Worm (Caenorhabditis elegans): Measurements from ENCODE around the gene R151.1.

R151.1 gene

ce11 chrIII:7203130-7203775 is 13.1 kb upstream of the R151.1 start:
- TF ChIP-seq lin-13 (tag; optimal IDR thresholded peaks at IDR 0.05) (no peak), zip-8 (tag; optimal IDR thresholded peaks at IDR 0.05) (no peak), ces-1 (GFP tag; optimal IDR thresholded peaks at IDR 0.05) (no peak), ztf-11 (tag; optimal IDR thresholded peaks at IDR 0.05) (no peak), nhr-12 (tag; optimal IDR thresholded peaks at IDR 0.05) (no peak), elt-3 (tag; optimal IDR thresholded peaks at IDR 0.05) (no peak), blmp-1 (tag; optimal IDR thresholded peaks at IDR 0.05) (no peak), lin-32 (GFP tag; optimal IDR thresholded peaks at IDR 0.05) (no peak), ham-2 (GFP tag; optimal IDR thresholded peaks at IDR 0.05) (no peak), mls-2 (tag; optimal IDR thresholded peaks at IDR 0.05) (no peak), tbx-8 (GFP tag; optimal IDR thresholded peaks at IDR 0.05) (no peak), bed-3 (GFP tag; optimal IDR thresholded peaks at IDR 0.05) (no peak), ceh-43 (GFP tag; optimal IDR thresholded peaks at IDR 0.05) (no peak), flh-1 (GFP tag; optimal IDR thresholded peaks at IDR 0.05) (no peak), unc-62 (GFP tag; optimal IDR thresholded peaks at IDR 0.05) (no peak), unc-39 (tag; optimal IDR thresholded peaks at IDR 0.05) (no peak), hlh-1 (tag; optimal IDR thresholded peaks at IDR 0.05) (no peak), elt-1 (tag; optimal IDR thresholded peaks at IDR 0.05; ENCODE audit: borderline replicate concordance, insufficient read depth) (no peak), sem-2 (GFP tag; optimal IDR thresholded peaks at IDR 0.05) (no peak)

DNA sequence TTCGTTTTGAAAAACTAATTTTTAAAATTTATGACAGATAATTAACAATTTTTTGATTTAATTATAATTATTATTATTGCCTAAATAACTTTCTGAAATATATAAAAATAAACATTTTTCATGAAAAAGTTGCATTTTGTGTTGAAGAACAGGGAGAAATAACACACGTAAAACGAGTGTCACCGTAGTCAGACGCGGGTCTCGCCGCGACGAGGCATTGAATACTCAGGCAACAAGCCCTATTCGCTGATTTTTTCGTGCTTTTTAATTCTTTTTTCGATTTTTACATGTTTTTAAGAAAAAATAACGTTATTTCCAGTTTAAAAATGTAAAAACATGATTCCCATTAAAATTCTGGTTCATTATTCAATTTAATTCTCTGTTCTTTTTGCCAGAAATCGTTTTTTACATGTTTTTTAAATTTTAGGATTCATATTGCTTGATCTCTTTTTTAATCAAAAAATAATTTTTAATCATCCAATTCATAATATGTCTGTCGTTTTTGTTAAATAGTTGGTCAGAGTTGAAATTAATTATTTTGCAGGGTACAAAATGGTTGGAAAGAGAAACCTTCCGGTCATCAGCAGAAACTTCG is 8.3 kb upstream of the R151.1 start, which contains the start of gene rpl-6:
TSS of gene rpl-6 (plus strand) at position 545 of the 595 bp plus-strand sequence.
- TF ChIP-seq ces-1 (GFP tag; optimal IDR thresholded peaks at IDR 0.05): peak; percentile 64
- peak; percentile 89 for TF ChIP-seq pha-4 (tag; optimal IDR thresholded peaks at IDR 0.05)
- peak; percentile 67 for TF ChIP-seq unc-120 (tag; optimal IDR thresholded peaks at IDR 0.05; ENCODE audit: poor library complexity, severe bottlenecking)
- TF ChIP-seq flh-1 (GFP tag; optimal IDR thresholded peaks at IDR 0.05): no peak
- TF ChIP-seq elt-3 (tag; optimal IDR thresholded peaks at IDR 0.05): no peak
- TF ChIP-seq hlh-1 (tag; optimal IDR thresholded peaks at IDR 0.05): peak; percentile 50
- TF ChIP-seq lin-13 (tag; optimal IDR thresholded peaks at IDR 0.05): peak; percentile 86
- TF ChIP-seq sptf-1 (tag; optimal IDR thresholded peaks at IDR 0.05): peak; percentile 55
- peak; percentile 75 for TF ChIP-seq ceh-39 (tag; optimal IDR thresholded peaks at IDR 0.05)
- peak; percentile 1 for TF ChIP-seq unc-62 (GFP tag; optimal IDR thresholded peaks at IDR 0.05)
- TF ChIP-seq ham-2 (GFP tag; optimal IDR thresholded peaks at IDR 0.05): peak; percentile 52
- TF ChIP-seq nhr-237 (tag; optimal IDR thresholded peaks at IDR 0.05): peak; percentile 89
- TF ChIP-seq drap-1 (GFP tag; optimal IDR thresholded peaks at IDR 0.05): no peak
- TF ChIP-seq mep-1 (tag; optimal IDR thresholded peaks at IDR 0.05): peak; percentile 99
- peak; percentile 99 for TF ChIP-seq lsy-2 (tag; optimal IDR thresholded peaks at IDR 0.05)
- no peak for TF ChIP-seq ztf-11 (tag; optimal IDR thresholded peaks at IDR 0.05)
- no peak for TF ChIP-seq M03D4.4 (tag; optimal IDR thresholded peaks at IDR 0.05)

DNA sequence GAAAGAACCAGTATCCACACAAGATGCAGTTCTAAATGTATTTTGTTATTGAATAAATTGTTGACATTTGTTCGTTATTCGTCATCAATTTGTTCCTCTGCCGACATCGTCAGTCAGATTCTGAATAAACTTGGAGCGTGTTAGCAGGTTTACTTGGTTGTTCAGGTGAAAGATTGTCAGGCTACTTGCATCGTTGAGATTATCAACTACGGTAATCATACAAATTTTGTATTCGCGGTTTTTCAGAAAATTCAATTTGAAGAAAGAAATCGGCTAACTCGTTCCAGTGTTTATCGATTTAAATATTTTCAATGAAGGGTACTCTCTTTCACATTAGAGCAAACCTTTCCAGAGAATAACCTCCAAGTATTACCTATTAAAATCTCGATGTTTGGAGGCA is 6.6 kb upstream of the R151.1 start, which contains the start of gene R151.2:
TSS of gene R151.2 (plus strand) at position 247 of the 400 bp plus-strand sequence.
- TF ChIP-seq drap-1 (GFP tag; optimal IDR thresholded peaks at IDR 0.05) (no peak), zip-8 (tag; optimal IDR thresholded peaks at IDR 0.05) (no peak), ceh-39 (tag; optimal IDR thresholded peaks at IDR 0.05) (no peak), mab-5 (tag; optimal IDR thresholded peaks at IDR 0.05) (no peak), tbx-8 (GFP tag; optimal IDR thresholded peaks at IDR 0.05) (no peak), elt-3 (tag; optimal IDR thresholded peaks at IDR 0.05) (no peak), mep-1 (tag; optimal IDR thresholded peaks at IDR 0.05) (no peak), lin-13 (tag; optimal IDR thresholded peaks at IDR 0.05) (no peak)

ce11 chrIII:7210486-7210885 is 5.8 kb upstream of the R151.1 start:
- TF ChIP-seq ceh-39 (tag; optimal IDR thresholded peaks at IDR 0.05) (no peak), ztf-11 (tag; optimal IDR thresholded peaks at IDR 0.05) (no peak), lsy-2 (tag; optimal IDR thresholded peaks at IDR 0.05) (no peak), nhr-12 (tag; optimal IDR thresholded peaks at IDR 0.05) (no peak), snpc-4 (tag; optimal IDR thresholded peaks at IDR 0.05) (no peak), nhr-28 (tag; optimal IDR thresholded peaks at IDR 0.05) (no peak), elt-3 (tag; optimal IDR thresholded peaks at IDR 0.05) (no peak), ces-1 (GFP tag; optimal IDR thresholded peaks at IDR 0.05) (no peak), ham-2 (GFP tag; optimal IDR thresholded peaks at IDR 0.05) (no peak), hlh-1 (tag; optimal IDR thresholded peaks at IDR 0.05) (no peak), ceh-43 (GFP tag; optimal IDR thresholded peaks at IDR 0.05) (no peak), blmp-1 (tag; optimal IDR thresholded peaks at IDR 0.05) (no peak), tbx-8 (GFP tag; optimal IDR thresholded peaks at IDR 0.05) (no peak), zip-8 (tag; optimal IDR thresholded peaks at IDR 0.05) (no peak), nhr-76 (tag; optimal IDR thresholded peaks at IDR 0.05) (no peak)
